Fruit fly (Drosophila melanogaster): ENCODE data around the gene CG18641.
A peak's percentile ranks its signal among the peaks of the same experiment; 100 is the strongest.

CG18641 gene

dm6 chr2L:2382971-2383370 lies 32.2 kb downstream of the CG18641 start, which contains the start of gene PIG-Wa (continued):
- no peak for TF ChIP-seq eyg (GFP tag; optimal IDR thresholded peaks at IDR 0.05)
- TF ChIP-seq gfzf (GFP tag; optimal IDR thresholded peaks at IDR 0.05): peak; percentile 71
- TF ChIP-seq gsb (GFP tag; IDR thresholded peaks at IDR 0.05): no peak
- TF ChIP-seq CG13287 (GFP tag; IDR thresholded peaks at IDR 0.05; ENCODE audit: partially characterized antibody): peak; percentile 62
- no peak for TF ChIP-seq cad (GFP tag; optimal IDR thresholded peaks at IDR 0.05)
- TF ChIP-seq CG13894 (tag; optimal IDR thresholded peaks at IDR 0.05): no peak
- TF ChIP-seq zfh1 (GFP tag; IDR thresholded peaks at IDR 0.05): 0 out of 3 replicates have a peak, but pooled peaks have one; percentile 31
- peak; percentile 13 for TF ChIP-seq CoRest (tag; optimal IDR thresholded peaks at IDR 0.05)
- no peak for TF ChIP-seq ttk (GFP tag; IDR thresholded peaks at IDR 0.05)
- no peak for TF ChIP-seq sima (GFP tag; optimal IDR thresholded peaks at IDR 0.05)
- TF ChIP-seq CG10959 (GFP tag; IDR thresholded peaks at IDR 0.05): no peak
- TF ChIP-seq Lhr (GFP tag; optimal IDR thresholded peaks at IDR 0.05): peak; percentile 32
- TF ChIP-seq CG10366 (GFP tag; IDR thresholded peaks at IDR 0.05): no peak
- TF ChIP-seq CG2199 (GFP tag; IDR thresholded peaks at IDR 0.05): no peak
- no peak for TF ChIP-seq CG1647 (GFP tag; optimal IDR thresholded peaks at IDR 0.05)
- no peak for TF ChIP-seq CG6175 (GFP tag; IDR thresholded peaks at IDR 0.05)
- no peak for TF ChIP-seq CG4854 (GFP tag; optimal IDR thresholded peaks at IDR 0.05)
- no peak for TF ChIP-seq B-H2 (GFP tag; optimal IDR thresholded peaks at IDR 0.05)
- no peak for TF ChIP-seq CG9727 (GFP tag; optimal IDR thresholded peaks at IDR 0.05)
- no peak for TF ChIP-seq exex (tag; optimal IDR thresholded peaks at IDR 0.05)
- TF ChIP-seq dpn (GFP tag; optimal IDR thresholded peaks at IDR 0.05): peak in 1 of 2 experiments; percentile 11
- TF ChIP-seq CG2202 (tag; optimal IDR thresholded peaks at IDR 0.05): no peak
- TF ChIP-seq CG7786 (GFP tag; optimal IDR thresholded peaks at IDR 0.05): no peak
- TF ChIP-seq Hmr (GFP tag; optimal IDR thresholded peaks at IDR 0.05): no peak
- no peak for TF ChIP-seq CG12744 (GFP tag; optimal IDR thresholded peaks at IDR 0.05)
- no peak for TF ChIP-seq tx (GFP tag; optimal IDR thresholded peaks at IDR 0.05)
- no peak for TF ChIP-seq fru (optimal IDR thresholded peaks at IDR 0.05)
- TF ChIP-seq HLH4C (GFP tag; IDR thresholded peaks at IDR 0.05; ENCODE audit: partially characterized antibody): no peak
- TF ChIP-seq NC2β (GFP tag; optimal IDR thresholded peaks at IDR 0.05): peak; percentile 5
- TF ChIP-seq Bgb (GFP tag; IDR thresholded peaks at IDR 0.05; ENCODE audit: partially characterized antibody): peak; percentile 56
- TF ChIP-seq CG1832 (GFP tag; optimal IDR thresholded peaks at IDR 0.05): no peak
- TF ChIP-seq CG7963 (GFP tag; IDR thresholded peaks at IDR 0.05; ENCODE audit: partially characterized antibody): no peak
- no peak for TF ChIP-seq gt (GFP tag; IDR thresholded peaks at IDR 0.05)
- no peak for TF ChIP-seq C15 (GFP tag; IDR thresholded peaks at IDR 0.05)
- TF ChIP-seq caup (GFP tag; optimal IDR thresholded peaks at IDR 0.05; ENCODE audit: severe bottlenecking): no peak
- peak; percentile 6 for TF ChIP-seq mam (GFP tag; optimal IDR thresholded peaks at IDR 0.05)
- no peak for TF ChIP-seq CG12236 (GFP tag; optimal IDR thresholded peaks at IDR 0.05)
- no peak for TF ChIP-seq CG4424 (GFP tag; optimal IDR thresholded peaks at IDR 0.05)
- TF ChIP-seq CG2889 (GFP tag; IDR thresholded peaks at IDR 0.05): no peak
- TF ChIP-seq Trl (optimal IDR thresholded peaks at IDR 0.05): no peak
- peak; percentile 5 for TF ChIP-seq Trl (GFP tag; optimal IDR thresholded peaks at IDR 0.05)
- TF ChIP-seq CG4617 (GFP tag; optimal IDR thresholded peaks at IDR 0.05; ENCODE audit: borderline replicate concordance): no peak
- TF ChIP-seq vnd (GFP tag; IDR thresholded peaks at IDR 0.05; ENCODE audit: partially characterized antibody): no peak
- peak; percentile 52; the same call in 1 of the 2 replicates for TF ChIP-seq vvl (GFP tag; IDR thresholded peaks at IDR 0.05)
- peak; percentile 31 for TF ChIP-seq CG2116 (GFP tag; optimal IDR thresholded peaks at IDR 0.05)
- TF ChIP-seq CG2712 (tag; optimal IDR thresholded peaks at IDR 0.05): no peak
- no peak for TF ChIP-seq CG11247 (GFP tag; IDR thresholded peaks at IDR 0.05)
- peak; percentile 60 for TF ChIP-seq pzg (GFP tag; optimal IDR thresholded peaks at IDR 0.05)
- peak; percentile 8 for TF ChIP-seq CG12659 (GFP tag; optimal IDR thresholded peaks at IDR 0.05)
- no peak for TF ChIP-seq toy (GFP tag; IDR thresholded peaks at IDR 0.05)
- TF ChIP-seq CG10462 (GFP tag; optimal IDR thresholded peaks at IDR 0.05): no peak
- peak; percentile 39 for TF ChIP-seq BEAF-32 (GFP tag; optimal IDR thresholded peaks at IDR 0.05)

All from whole organism, embryonic.